Worm (Caenorhabditis elegans) whole organism, late embryonic: ENCODE results near the gene ZK622.4.

Source experiments
- C08G9.2 ChIP-seq: sonication (generic microtip); optimal IDR thresholded peaks from 2 replicates; lab custom pipeline; 2016; ENCODE audit warnings: mild to moderate bottlenecking, missing genetic modification characterization, moderate library complexity, missing compliant biosample characterization
- K02D7.2 ChIP-seq: sonication (generic microtip); optimal IDR thresholded peaks from 2 replicates; lab custom pipeline; 2017; ENCODE audit warnings: mild to moderate bottlenecking, missing genetic modification characterization, missing compliant biosample characterization
- K09A11.1 ChIP-seq: sonication (generic microtip); optimal IDR thresholded peaks from 2 replicates; lab custom pipeline; 2017; ENCODE audit warnings: antibody characterized with exemption, mild to moderate bottlenecking, missing genetic modification characterization, missing compliant biosample characterization; ENCODE audit not compliant: insufficient read depth
- ceh-14 ChIP-seq: sonication (generic microtip); optimal IDR thresholded peaks from 2 replicates; lab custom pipeline; 2016; ENCODE audit warnings: missing genotype, missing genetic modification characterization, missing compliant biosample characterization
- ceh-2 ChIP-seq: sonication (generic microtip); optimal IDR thresholded peaks from 2 replicates; lab custom pipeline; 2016; ENCODE audit warnings: missing genotype, missing genetic modification characterization, missing compliant biosample characterization
- ceh-24 ChIP-seq: sonication (generic microtip); optimal IDR thresholded peaks from 2 replicates; lab custom pipeline; 2016; ENCODE audit warnings: mild to moderate bottlenecking, missing genetic modification characterization, missing compliant biosample characterization
- ceh-30 ChIP-seq: fragments of 150-350 bp; optimal IDR thresholded peaks from 2 replicates; lab custom pipeline; 2014; ENCODE audit warnings: missing biosample characterization, missing genetic modification characterization
- ceh-31 ChIP-seq: sonication (generic microtip); optimal IDR thresholded peaks from 2 replicates; lab custom pipeline; 2016; ENCODE audit warnings: missing genetic modification characterization, missing compliant biosample characterization
- ceh-34 ChIP-seq: sonication (generic microtip); optimal IDR thresholded peaks from 2 replicates; lab custom pipeline; 2016; ENCODE audit warnings: mild to moderate bottlenecking, missing genetic modification characterization, missing compliant biosample characterization
- ceh-9 ChIP-seq: sonication (generic microtip); optimal IDR thresholded peaks from 2 replicates; lab custom pipeline; 2016; ENCODE audit warnings: mild to moderate bottlenecking, missing genetic modification characterization, inconsistent platforms, missing compliant biosample characterization
- dmd-4 ChIP-seq: sonication (generic microtip); optimal IDR thresholded peaks from 2 replicates; lab custom pipeline; 2016; ENCODE audit warnings: borderline replicate concordance, missing genetic modification characterization, missing compliant biosample characterization
- elt-4 ChIP-seq: sonication (generic microtip); optimal IDR thresholded peaks from 2 replicates; lab custom pipeline; 2016; ENCODE audit warnings: missing genetic modification characterization, missing compliant biosample characterization
- ets-4 ChIP-seq: sonication (generic microtip); optimal IDR thresholded peaks from 2 replicates; lab custom pipeline; 2016; ENCODE audit warnings: missing genetic modification characterization, missing compliant biosample characterization
- fkh-10 ChIP-seq: fragments of 150-350 bp; optimal IDR thresholded peaks from 2 replicates; lab custom pipeline; 2014; ENCODE audit warnings: missing biosample characterization, missing genetic modification reagents, missing genetic modification characterization
- fkh-6 ChIP-seq: sonication (generic microtip); optimal IDR thresholded peaks from 2 replicates; lab custom pipeline; 2016; ENCODE audit warnings: missing genetic modification characterization, missing compliant biosample characterization
- hlh-13 ChIP-seq: fragments of 200-800 bp; sonication (Bioruptor generic); optimal IDR thresholded peaks from 2 replicates; lab custom pipeline; 2018; ENCODE audit warnings: mild to moderate bottlenecking, missing genetic modification characterization, missing compliant biosample characterization
- lim-6 ChIP-seq: sonication (generic microtip); optimal IDR thresholded peaks from 2 replicates; lab custom pipeline; 2016; ENCODE audit warnings: missing genetic modification characterization, missing compliant biosample characterization
- madf-2 ChIP-seq: sonication (generic microtip); optimal IDR thresholded peaks from 2 replicates; lab custom pipeline; 2017; ENCODE audit warnings: missing genetic modification characterization, missing compliant biosample characterization
- mec-3 ChIP-seq: sonication (generic microtip); optimal IDR thresholded peaks from 2 replicates; lab custom pipeline; 2016; ENCODE audit warnings: borderline replicate concordance, missing genetic modification characterization, missing compliant biosample characterization
- nfya-1 ChIP-seq: sonication (generic microtip); optimal IDR thresholded peaks from 2 replicates; lab custom pipeline; 2017; ENCODE audit warnings: missing genetic modification characterization, mild to moderate bottlenecking, missing compliant biosample characterization, antibody characterized with exemption, moderate library complexity
- nhr-232 ChIP-seq: sonication (generic microtip); optimal IDR thresholded peaks from 2 replicates; lab custom pipeline; 2016; ENCODE audit warnings: missing genetic modification characterization, missing compliant biosample characterization
- pag-3 ChIP-seq: sonication (generic microtip); optimal IDR thresholded peaks from 2 replicates; lab custom pipeline; 2016; ENCODE audit warnings: missing compliant biosample characterization, missing genetic modification characterization, borderline replicate concordance
- pat-9 ChIP-seq: fragments of 200-800 bp; sonication (Bioruptor generic); optimal IDR thresholded peaks from 2 replicates; lab custom pipeline; 2018; ENCODE audit warnings: mild to moderate bottlenecking, missing genetic modification characterization, moderate library complexity, missing compliant biosample characterization
- pax-1 ChIP-seq: fragments of 150-350 bp; optimal IDR thresholded peaks from 2 replicates; lab custom pipeline; 2014; ENCODE audit warnings: missing biosample characterization, missing genetic modification characterization
- pqm-1 ChIP-seq: sonication (generic microtip); optimal IDR thresholded peaks from 2 replicates; lab custom pipeline; 2016; ENCODE audit warnings: missing genetic modification characterization, missing compliant biosample characterization
- pros-1 ChIP-seq: fragments of 150-350 bp; optimal IDR thresholded peaks from 2 replicates; lab custom pipeline; 2014; ENCODE audit warnings: missing biosample characterization, missing genetic modification reagents, missing genetic modification characterization
- sox-2 ChIP-seq: fragments of 200-800 bp; sonication (Bioruptor generic); IDR thresholded peaks from 2 replicates; pipeline ENCODE4 v1.3.6; 2022; ENCODE audit warnings: missing genetic modification reagents, missing genetic modification characterization, missing compliant biosample characterization
- ttx-3 ChIP-seq: sonication (generic microtip); optimal IDR thresholded peaks from 2 replicates; lab custom pipeline; 2016; ENCODE audit warnings: missing genetic modification reagents, missing genetic modification characterization, missing compliant biosample characterization
- unc-3 ChIP-seq, 2 experiments: fragments of 200-800 bp in 1 of 2; sonication (Bioruptor generic) in 1 of 2; sonication (generic microtip) in 1 of 2; conservative IDR thresholded peaks in 1 of 2; optimal IDR thresholded peaks in 1 of 2; 2 replicates each; pipeline versions ENCODE4 v1.3.6 to Lab custom; 2016 to 2022; ENCODE audit warnings: missing compliant biosample characterization in 2 of 2, missing genetic modification characterization in 2 of 2, missing genetic modification reagents in 1 of 2
- unc-42 ChIP-seq: sonication (generic microtip); optimal IDR thresholded peaks from 2 replicates; lab custom pipeline; 2016; ENCODE audit warnings: missing genotype, missing genetic modification characterization, missing compliant biosample characterization
- unc-55 ChIP-seq: sonication (generic microtip); optimal IDR thresholded peaks from 2 replicates; lab custom pipeline; 2017; ENCODE audit warnings: missing biosample characterization, missing genetic modification reagents, missing genetic modification characterization
- zip-5 ChIP-seq: sonication (generic microtip); optimal IDR thresholded peaks from 2 replicates; lab custom pipeline; 2016; ENCODE audit warnings: missing genetic modification characterization, missing compliant biosample characterization
- ztf-16 ChIP-seq: sonication (generic microtip); optimal IDR thresholded peaks from 2 replicates; lab custom pipeline; 2017; ENCODE audit warnings: missing genetic modification characterization, missing compliant biosample characterization

Gene ZK622.4

ce11 chrII:5271729-5272322 is 20.7 kb upstream of the ZK622.4 start, which contains the start of gene drn-1:
TSS of gene drn-1 (minus strand) at chrII:5271845.
- no peak for TF ChIP-seq pat-9 (tag; lab: Kevin White, UChicago)
- TF ChIP-seq fkh-6 (tag; lab: Kevin White, UChicago) = no peak
- TF ChIP-seq madf-2 (tag; lab: Kevin White, UChicago) = no peak
- no peak for TF ChIP-seq ceh-14 (tag; lab: Kevin White, UChicago)
- peak; percentile 9 for TF ChIP-seq unc-42 (tag; lab: Kevin White, UChicago)
- no peak for TF ChIP-seq sox-2

ce11 chrII:5276736-5277135 is 15.8 kb upstream of the ZK622.4 start:
- TF ChIP-seq ceh-9 (tag; lab: Kevin White, UChicago) (no peak), nhr-232 (tag; lab: Kevin White, UChicago) (no peak), pax-1 (tag; lab: Kevin White, UChicago) (no peak), ceh-31 (tag; lab: Kevin White, UChicago) (peak; percentile 4)

ce11 chrII:5277780-5278179 is 14.7 kb upstream of the ZK622.4 start:
- no peak for TF ChIP-seq K02D7.2
- no peak for TF ChIP-seq pag-3 (tag; lab: Kevin White, UChicago)
- no peak for TF ChIP-seq K09A11.1
- no peak for TF ChIP-seq mec-3 (tag; lab: Kevin White, UChicago)
- no peak for TF ChIP-seq pros-1
- TF ChIP-seq pax-1 (tag; lab: Kevin White, UChicago) = no peak
- TF ChIP-seq hlh-13 (GFP tag; lab: Kevin White, UChicago) = no peak
- no peak for TF ChIP-seq ceh-34 (tag; lab: Kevin White, UChicago)
- TF ChIP-seq ceh-14 (tag; lab: Kevin White, UChicago) = no peak
- TF ChIP-seq fkh-6 (tag; lab: Kevin White, UChicago) = no peak
- TF ChIP-seq unc-3 (GFP tag; conservative IDR thresholded peaks at IDR 0.05; lab: Robert Waterston, UW) = no peak
- no peak for TF ChIP-seq unc-3 (tag; optimal IDR thresholded peaks at IDR 0.05; lab: Kevin White, UChicago)
- no peak for TF ChIP-seq lim-6 (tag; lab: Kevin White, UChicago)
- TF ChIP-seq, all 69 proteins: peak for 0

ce11 chrII:5281137-5281536 is 11.4 kb upstream of the ZK622.4 start:
- TF ChIP-seq pqm-1 (tag; lab: Kevin White, UChicago) (no peak), pros-1 (no peak), sox-2 (no peak), ztf-16 (tag; lab: Kevin White, UChicago) (no peak), K09A11.1 (no peak), ets-4 (tag; lab: Kevin White, UChicago) (no peak), ceh-2 (tag; lab: Kevin White, UChicago) (no peak), dmd-4 (tag; lab: Kevin White, UChicago) (no peak)

ce11 chrII:5282192-5282591 is 10.3 kb upstream of the ZK622.4 start, which contains the start of gene pmt-1:
TSS of gene pmt-1 (minus strand) at chrII:5282523.
- TF ChIP-seq elt-4 (tag; lab: Kevin White, UChicago) = no peak
- TF ChIP-seq C08G9.2 (tag; lab: Kevin White, UChicago) = no peak
- no peak for TF ChIP-seq ceh-30 (tag; lab: Kevin White, UChicago)
- TF ChIP-seq ttx-3 (tag; lab: Kevin White, UChicago) = no peak
- TF ChIP-seq pax-1 (tag; lab: Kevin White, UChicago) = no peak
- TF ChIP-seq unc-55 (GFP tag; lab: Kevin White, UChicago) = no peak

ce11 chrII:5282740-5283281 is 9.7 kb upstream of the ZK622.4 start:
- no peak for TF ChIP-seq K02D7.2
- TF ChIP-seq fkh-10 (GFP tag; lab: Kevin White, UChicago) = no peak
- TF ChIP-seq ceh-24 (tag; lab: Kevin White, UChicago) = no peak
- TF ChIP-seq K09A11.1 = no peak
- TF ChIP-seq nfya-1 (tag; lab: Kevin White, UChicago) = no peak
- TF ChIP-seq zip-5 = no peak
- no peak for TF ChIP-seq pros-1
